Fruit fly (Drosophila melanogaster): ENCODE data around the gene mRpL45.
A peak's percentile ranks its signal among the peaks of the same experiment; 100 is the strongest.

mRpL45 gene

dm6 chr3R:22627936-22628513, 9.7 kb downstream of the mRpL45 start (continued):
- TF ChIP-seq gfzf (GFP tag; optimal IDR thresholded peaks at IDR 0.05), result no peak
- TF ChIP-seq MESR4 (GFP tag; optimal IDR thresholded peaks at IDR 0.05), result no peak
- no peak for TF ChIP-seq ato (GFP tag; IDR thresholded peaks at IDR 0.05; ENCODE audit: partially characterized antibody)
- no peak for TF ChIP-seq CG18011 (GFP tag; optimal IDR thresholded peaks at IDR 0.05)
- no peak for TF ChIP-seq Optix (GFP tag; IDR thresholded peaks at IDR 0.05)
- TF ChIP-seq Dp (GFP tag; optimal IDR thresholded peaks at IDR 0.05), result no peak
- no peak for TF ChIP-seq knrl (GFP tag; IDR thresholded peaks at IDR 0.05; ENCODE audit: partially characterized antibody)
- TF ChIP-seq CG2678 (tag; optimal IDR thresholded peaks at IDR 0.05), result peak; percentile 37
- TF ChIP-seq CG34422 (GFP tag; IDR thresholded peaks at IDR 0.05), result no peak
- no peak for TF ChIP-seq fd102C (GFP tag; optimal IDR thresholded peaks at IDR 0.05)
- no peak for TF ChIP-seq wdn (GFP tag; IDR thresholded peaks at IDR 0.05)
- TF ChIP-seq CG11093 (GFP tag; IDR thresholded peaks at IDR 0.05), result no peak
- peak; percentile 38; the same call in 1 of the 2 replicates for TF ChIP-seq CG17328 (GFP tag; IDR thresholded peaks at IDR 0.05)
- no peak for TF ChIP-seq jing (GFP tag; optimal IDR thresholded peaks at IDR 0.05)
- TF ChIP-seq Myb (GFP tag; optimal IDR thresholded peaks at IDR 0.05), result no peak
- no peak for TF ChIP-seq CG8359 (GFP tag; optimal IDR thresholded peaks at IDR 0.05; ENCODE audit: borderline replicate concordance)
- TF ChIP-seq CG8089 (GFP tag; optimal IDR thresholded peaks at IDR 0.05), result no peak
- TF ChIP-seq CG17385 (GFP tag; optimal IDR thresholded peaks at IDR 0.05), result peak; percentile 50
- no peak for TF ChIP-seq Hr78 (GFP tag; optimal IDR thresholded peaks at IDR 0.05)
- peak; percentile 7 for TF ChIP-seq Dip3 (GFP tag; optimal IDR thresholded peaks at IDR 0.05)
- TF ChIP-seq CG9876 (GFP tag; optimal IDR thresholded peaks at IDR 0.05), result no peak
- peak; percentile 32; the same call in 1 of the 2 replicates for TF ChIP-seq wor (GFP tag; IDR thresholded peaks at IDR 0.05)
- TF ChIP-seq dan (GFP tag; IDR thresholded peaks at IDR 0.05), result no peak
- no peak for TF ChIP-seq eyg (GFP tag; optimal IDR thresholded peaks at IDR 0.05)
- TF ChIP-seq slbo (GFP tag; IDR thresholded peaks at IDR 0.05), result peak; percentile 78
- no peak for TF ChIP-seq ase (GFP tag; IDR thresholded peaks at IDR 0.05)
- no peak for TF ChIP-seq CG13775 (GFP tag; optimal IDR thresholded peaks at IDR 0.05)
- no peak for TF ChIP-seq tup (GFP tag; optimal IDR thresholded peaks at IDR 0.05)
- no peak for TF ChIP-seq tx (GFP tag; optimal IDR thresholded peaks at IDR 0.05)
- no peak for TF ChIP-seq CG4282 (GFP tag; optimal IDR thresholded peaks at IDR 0.05)
- peak; percentile 87 for TF ChIP-seq grau (tag; optimal IDR thresholded peaks at IDR 0.05)
- TF ChIP-seq ara (GFP tag; IDR thresholded peaks at IDR 0.05), result no peak
- TF ChIP-seq CG10209 (GFP tag; optimal IDR thresholded peaks at IDR 0.05), result peak; percentile 19
- TF ChIP-seq CG12155 (GFP tag; optimal IDR thresholded peaks at IDR 0.05), result peak; percentile 28
- TF ChIP-seq PHDP (tag; optimal IDR thresholded peaks at IDR 0.05), result peak; percentile 34
- no peak for TF ChIP-seq slp2 (GFP tag; optimal IDR thresholded peaks at IDR 0.05)
- TF ChIP-seq kay (GFP tag; optimal IDR thresholded peaks at IDR 0.05), result no peak
- TF ChIP-seq trh (GFP tag; optimal IDR thresholded peaks at IDR 0.05), result no peak
- no peak for TF ChIP-seq CG8290 (GFP tag; optimal IDR thresholded peaks at IDR 0.05)
- TF ChIP-seq CG8290 (tag; optimal IDR thresholded peaks at IDR 0.05), result no peak
- TF ChIP-seq CG8944 (GFP tag; optimal IDR thresholded peaks at IDR 0.05), result no peak
- 0 out of 3 replicates have a peak, but pooled peaks have one; percentile 42 for TF ChIP-seq ci (GFP tag; IDR thresholded peaks at IDR 0.05)
- no peak for TF ChIP-seq grn (GFP tag; optimal IDR thresholded peaks at IDR 0.05)
- no peak for TF ChIP-seq CG17361 (GFP tag; IDR thresholded peaks at IDR 0.05)
- TF ChIP-seq Nf-YB (GFP tag; optimal IDR thresholded peaks at IDR 0.05), result no peak
- TF ChIP-seq CG32767 (GFP tag; IDR thresholded peaks at IDR 0.05), result peak; percentile 54; the same call in 1 of the 2 replicates
- no peak for TF ChIP-seq CG15011 (GFP tag; optimal IDR thresholded peaks at IDR 0.05)
- TF ChIP-seq hbn (GFP tag; IDR thresholded peaks at IDR 0.05; ENCODE audit: partially characterized antibody), result no peak
- no peak for TF ChIP-seq CG3995 (GFP tag; optimal IDR thresholded peaks at IDR 0.05)
- TF ChIP-seq Antp (GFP tag; optimal IDR thresholded peaks at IDR 0.05), result no peak
- no peak for TF ChIP-seq CHES-1-like (GFP tag; optimal IDR thresholded peaks at IDR 0.05)
